Fruit fly (Drosophila melanogaster) whole organism, embryonic: ENCODE measurements around the gene fd96Ca.

Experiments
- Atf6 ChIP-seq: fragments of 200-800 bp; sonication (Bioruptor generic); IDR thresholded peaks from 2 replicates; pipeline ENCODE4 v1.3.6; 2022; ENCODE audit warnings: missing biosample characterization, missing genetic modification characterization
- BtbVII ChIP-seq: fragments of 200-800 bp; sonication (Bioruptor generic); optimal IDR thresholded peaks from 3 replicates; lab custom pipeline; 2017; ENCODE audit warnings: missing biosample characterization, mild to moderate bottlenecking, missing genetic modification characterization
- CG10321 ChIP-seq: fragments of 200-800 bp; sonication (Bioruptor generic); IDR thresholded peaks from 2 replicates; pipeline ENCODE4 v1.3.6; 2022; ENCODE audit warnings: missing biosample characterization, missing genetic modification characterization
- CG10431 ChIP-seq: fragments of 200-800 bp; sonication (Bioruptor generic); optimal IDR thresholded peaks from 3 replicates; lab custom pipeline; 2018; ENCODE audit warnings: missing biosample characterization, mild to moderate bottlenecking, missing genetic modification characterization
- CG11085 ChIP-seq: fragments of 200-800 bp; sonication (Bioruptor generic); IDR thresholded peaks from 2 replicates; pipeline ENCODE4 v1.3.6; 2022; ENCODE audit warnings: missing biosample characterization, missing genetic modification characterization
- CG11456 ChIP-seq: fragments of 200-800 bp; sonication (Bioruptor generic); IDR thresholded peaks from 3 replicates; pipeline ENCODE4 v1.3.6; 2022; ENCODE audit warnings: missing biosample characterization, missing genetic modification characterization
- CG11560 ChIP-seq: fragments of 200-800 bp; sonication (Bioruptor generic); IDR thresholded peaks from 3 replicates; pipeline ENCODE4 v1.3.6; 2022; ENCODE audit warnings: missing biosample characterization, missing genetic modification characterization
- CG13296 ChIP-seq: fragments of 200-800 bp; sonication (Bioruptor generic); optimal IDR thresholded peaks from 3 replicates; lab custom pipeline; 2018; ENCODE audit warnings: missing biosample characterization, mild to moderate bottlenecking, missing genetic modification characterization
- CG13624 ChIP-seq: fragments of 200-800 bp; sonication (Bioruptor generic); optimal IDR thresholded peaks from 2 replicates; lab custom pipeline; 2016; ENCODE audit warnings: missing biosample characterization, missing genetic modification characterization
- CG13775 ChIP-seq: fragments of 200-800 bp; sonication (Bioruptor generic); optimal IDR thresholded peaks from 3 replicates; lab custom pipeline; 2017; ENCODE audit warnings: missing biosample characterization, mild to moderate bottlenecking, missing genetic modification characterization
- CG14441 ChIP-seq: fragments of 200-800 bp; sonication (Bioruptor generic); IDR thresholded peaks from 2 replicates; pipeline ENCODE4 v1.3.6; 2022; ENCODE audit warnings: missing biosample characterization, missing genetic modification characterization
- CG15011 ChIP-seq: fragments of 200-800 bp; sonication (Bioruptor generic); optimal IDR thresholded peaks from 3 replicates; lab custom pipeline; 2018; ENCODE audit warnings: missing biosample characterization, mild to moderate bottlenecking, missing genetic modification characterization
- CG1529 ChIP-seq: fragments of 200-800 bp; sonication (Bioruptor generic); optimal IDR thresholded peaks from 3 replicates; lab custom pipeline; 2018; ENCODE audit warnings: missing biosample characterization, missing genetic modification characterization
- CG17829 ChIP-seq: fragments of 200-800 bp; optimal IDR thresholded peaks from 2 replicates; lab custom pipeline; 2019; ENCODE audit warnings: missing biosample characterization, mild to moderate bottlenecking, missing genetic modification characterization, moderate library complexity
- CG3065 ChIP-seq: fragments of 200-800 bp; sonication (Bioruptor generic); optimal IDR thresholded peaks from 2 replicates; lab custom pipeline; 2016; ENCODE audit warnings: missing biosample characterization, missing genetic modification characterization
- CG31365 ChIP-seq: fragments of 200-800 bp; sonication (Bioruptor generic); optimal IDR thresholded peaks from 2 replicates; lab custom pipeline; 2018; ENCODE audit warnings: missing biosample characterization, mild to moderate bottlenecking, missing genetic modification characterization
- CG32772 ChIP-seq: fragments of 200-800 bp; sonication (Bioruptor generic); IDR thresholded peaks from 2 replicates; pipeline ENCODE4 v1.3.6; 2022; ENCODE audit warnings: missing biosample characterization, missing genetic modification characterization
- CG3847 ChIP-seq: fragments of 200-800 bp; sonication (Bioruptor generic); IDR thresholded peaks from 2 replicates; pipeline ENCODE4 v1.3.6; 2022; ENCODE audit warnings: missing biosample characterization, missing genetic modification characterization
- CG4328 ChIP-seq: fragments of 200-800 bp; sonication (Bioruptor generic); optimal IDR thresholded peaks from 3 replicates; lab custom pipeline; 2017; ENCODE audit warnings: missing biosample characterization, missing genetic modification reagents, missing genetic modification characterization
- CG43689 ChIP-seq: fragments of 200-800 bp; sonication (Bioruptor generic); IDR thresholded peaks from 2 replicates; pipeline ENCODE4 v1.3.6; 2022; ENCODE audit warnings: missing biosample characterization, missing genetic modification characterization
- CG5180 ChIP-seq: fragments of 200-800 bp; sonication (Bioruptor generic); optimal IDR thresholded peaks from 3 replicates; lab custom pipeline; 2017; ENCODE audit warnings: missing biosample characterization, missing genetic modification characterization, mild to moderate bottlenecking, moderate library complexity, missing genetic modification reagents
- CTCF ChIP-seq: fragments of 200-800 bp; sonication (Bioruptor generic); optimal IDR thresholded peaks from 2 replicates; lab custom pipeline; 2017; ENCODE audit warnings: missing biosample characterization, mild to moderate bottlenecking, missing genetic modification characterization, moderate library complexity
- GATAe ChIP-seq: fragments of 200-800 bp; sonication (Bioruptor generic); conservative IDR thresholded peaks from 2 replicates; pipeline ENCODE4 v1.3.6; 2022; ENCODE audit warnings: missing biosample characterization, missing genetic modification characterization
- H2.0 ChIP-seq: fragments of 200-800 bp; sonication (Bioruptor generic); IDR thresholded peaks from 2 replicates; pipeline ENCODE4 v1.3.6; 2022; ENCODE audit warnings: missing biosample characterization, missing genetic modification characterization
- HLH3B ChIP-seq: fragments of 200-800 bp; sonication (Bioruptor generic); IDR thresholded peaks from 2 replicates; pipeline ENCODE4 v1.3.6; 2022; ENCODE audit warnings: missing biosample characterization, missing genetic modification characterization
- HLHmδ ChIP-seq: fragments of 200-800 bp; sonication (Bioruptor generic); optimal IDR thresholded peaks from 2 replicates; lab custom pipeline; 2018; ENCODE audit warnings: missing biosample characterization, mild to moderate bottlenecking, missing genetic modification characterization, moderate library complexity
- Nf-YA ChIP-seq: fragments of 200-800 bp; sonication (Bioruptor generic); IDR thresholded peaks from 2 replicates; pipeline ENCODE4 v1.3.6; 2022; ENCODE audit warnings: missing biosample characterization, missing genetic modification characterization
- Nf-YB ChIP-seq: fragments of 200-800 bp; sonication (Bioruptor generic); optimal IDR thresholded peaks from 3 replicates; lab custom pipeline; 2019; ENCODE audit warnings: missing biosample characterization, mild to moderate bottlenecking, missing genetic modification characterization, moderate library complexity
- Optix ChIP-seq: fragments of 200-800 bp; sonication (Bioruptor generic); IDR thresholded peaks from 3 replicates; pipeline ENCODE4 v1.3.6; 2022; ENCODE audit warnings: missing biosample characterization, missing genetic modification characterization
- Ravus ChIP-seq: fragments of 200-800 bp; sonication (Bioruptor generic); IDR thresholded peaks from 2 replicates; pipeline ENCODE4 v1.3.6; 2022; ENCODE audit warnings: missing biosample characterization, missing genetic modification characterization
- Rfx ChIP-seq: fragments of 200-800 bp; sonication (Bioruptor generic); IDR thresholded peaks from 2 replicates; pipeline ENCODE4 v1.3.6; 2022; ENCODE audit warnings: missing biosample characterization, missing genetic modification characterization
- Sry-β ChIP-seq: fragments of 200-800 bp; sonication (Bioruptor generic); optimal IDR thresholded peaks from 2 replicates; lab custom pipeline; 2018; ENCODE audit warnings: missing biosample characterization, mild to moderate bottlenecking, missing genetic modification characterization, moderate library complexity
- TFAM ChIP-seq: fragments of 200-800 bp; sonication (Bioruptor generic); optimal IDR thresholded peaks from 2 replicates; lab custom pipeline; 2017; ENCODE audit warnings: missing biosample characterization, missing genetic modification characterization, inconsistent platforms
- ab ChIP-seq: fragments of 200-800 bp; sonication (Bioruptor generic); optimal IDR thresholded peaks from 2 replicates; lab custom pipeline; 2016; ENCODE audit warnings: missing biosample characterization, missing genetic modification characterization
- al ChIP-seq: fragments of 200-800 bp; sonication (Bioruptor generic); IDR thresholded peaks from 2 replicates; pipeline ENCODE4 v1.3.6; 2022; ENCODE audit warnings: missing biosample characterization, missing genetic modification characterization
- az2 ChIP-seq: fragments of 200-800 bp; sonication (Bioruptor generic); optimal IDR thresholded peaks from 3 replicates; lab custom pipeline; 2016; ENCODE audit warnings: missing biosample characterization, missing genetic modification characterization
- bowl ChIP-seq: fragments of 200-800 bp; sonication (Bioruptor generic); IDR thresholded peaks from 2 replicates; pipeline ENCODE4 v1.3.6; 2022; ENCODE audit warnings: missing biosample characterization, missing genetic modification characterization
- chm ChIP-seq: fragments of 200-800 bp; sonication (Bioruptor generic); IDR thresholded peaks from 2 replicates; pipeline ENCODE4 v1.3.6; 2022; ENCODE audit warnings: missing biosample characterization, missing genetic modification characterization
- croc ChIP-seq: fragments of 200-800 bp; sonication (Bioruptor generic); conservative IDR thresholded peaks from 3 replicates; pipeline ENCODE4 v1.3.6; 2022; ENCODE audit warnings: missing biosample characterization, missing genetic modification characterization
- crp ChIP-seq, 2 experiments: fragments of 200-800 bp; sonication (Bioruptor generic); optimal IDR thresholded peaks; 2 replicates in 1 of 2; 3 replicates in 1 of 2; lab custom pipeline; 2017; ENCODE audit warnings: missing biosample characterization in 2 of 2, missing genetic modification characterization in 2 of 2, mild to moderate bottlenecking in 1 of 2, moderate library complexity in 1 of 2
- dmrt99B ChIP-seq: fragments of 200-800 bp; sonication (Bioruptor generic); optimal IDR thresholded peaks from 2 replicates; lab custom pipeline; 2018; ENCODE audit warnings: missing biosample characterization, mild to moderate bottlenecking, missing genetic modification characterization, moderate library complexity
- esg ChIP-seq: fragments of 200-800 bp; sonication (Bioruptor generic); conservative IDR thresholded peaks from 2 replicates; pipeline ENCODE4 v1.3.6; 2022; ENCODE audit warnings: missing biosample characterization, missing genetic modification characterization
- grau ChIP-seq: fragments of 200-800 bp; optimal IDR thresholded peaks from 3 replicates; lab custom pipeline; 2019; ENCODE audit warnings: missing biosample characterization, mild to moderate bottlenecking, missing genetic modification characterization, moderate library complexity
- hbn ChIP-seq: fragments of 200-800 bp; sonication (Bioruptor generic); IDR thresholded peaks from 2 replicates; pipeline ENCODE4 v1.3.6; 2022; ENCODE audit warnings: missing biosample characterization, missing genetic modification characterization; ENCODE audit not compliant: partially characterized antibody
- her ChIP-seq: fragments of 200-800 bp; sonication (Bioruptor generic); optimal IDR thresholded peaks from 2 replicates; lab custom pipeline; 2016; ENCODE audit warnings: missing biosample characterization, missing genetic modification characterization
- lilli ChIP-seq: fragments of 200-800 bp; sonication (Bioruptor generic); optimal IDR thresholded peaks from 3 replicates; lab custom pipeline; 2016; ENCODE audit warnings: missing biosample characterization, missing genetic modification characterization
- mld ChIP-seq: fragments of 200-800 bp; sonication (Bioruptor generic); IDR thresholded peaks from 3 replicates; pipeline ENCODE4 v1.3.6; 2022; ENCODE audit warnings: missing biosample characterization, missing genetic modification characterization; ENCODE audit not compliant: partially characterized antibody
- pzg ChIP-seq: fragments of 200-800 bp; sonication (Bioruptor generic); optimal IDR thresholded peaks from 3 replicates; lab custom pipeline; 2018; ENCODE audit warnings: missing biosample characterization, mild to moderate bottlenecking, missing genetic modification characterization, moderate library complexity
- ssp ChIP-seq: fragments of 200-800 bp; sonication (Bioruptor generic); IDR thresholded peaks from 2 replicates; pipeline ENCODE4 v1.3.6; 2022; ENCODE audit warnings: missing biosample characterization, missing genetic modification characterization
- tap ChIP-seq: fragments of 200-800 bp; optimal IDR thresholded peaks from 3 replicates; lab custom pipeline; 2019; ENCODE audit warnings: missing biosample characterization, mild to moderate bottlenecking, missing genetic modification characterization, moderate library complexity
- tna ChIP-seq: fragments of 200-800 bp; sonication (Bioruptor generic); IDR thresholded peaks from 2 replicates; pipeline ENCODE4 v1.3.6; 2022; ENCODE audit warnings: missing biosample characterization, missing genetic modification characterization; ENCODE audit not compliant: partially characterized antibody
- twi ChIP-seq: fragments of 200-800 bp; optimal IDR thresholded peaks from 2 replicates; lab custom pipeline; 2019; ENCODE audit warnings: missing biosample characterization, mild to moderate bottlenecking, missing genetic modification characterization, moderate library complexity

fd96Ca gene

DNA sequence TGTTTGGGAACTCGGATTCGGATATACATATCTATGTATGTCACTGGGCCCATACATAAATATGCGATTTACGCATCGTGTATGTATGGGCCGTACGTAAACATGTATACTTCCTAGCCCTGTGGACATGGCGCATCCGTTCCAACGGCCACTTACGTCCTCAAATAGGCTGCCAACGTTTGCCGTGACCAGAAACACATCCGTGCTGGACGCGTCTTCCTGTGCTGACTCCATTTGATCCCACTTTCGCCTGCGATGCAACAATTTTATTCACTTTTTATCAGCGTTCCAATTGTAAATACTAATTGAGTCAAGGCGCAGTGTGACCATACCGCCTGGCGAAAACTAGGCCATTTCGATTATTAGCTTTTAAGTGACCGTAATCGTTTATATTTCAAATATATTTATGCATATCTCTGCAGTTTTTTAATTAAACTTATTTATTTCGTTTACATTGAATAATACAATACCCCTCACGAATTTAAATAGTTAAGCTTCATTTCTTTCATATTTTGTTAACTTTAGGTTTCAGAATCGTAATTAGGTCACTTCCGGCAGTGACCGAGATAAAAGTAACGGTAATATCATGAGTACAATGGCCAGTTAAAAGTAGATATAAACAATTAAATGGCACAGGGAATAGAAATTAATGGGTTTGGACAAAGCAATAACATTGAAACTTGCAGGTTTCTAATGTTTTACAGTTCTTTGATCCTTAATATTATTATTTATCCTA lies 37.5 kb upstream of the fd96Ca start, which contains the start of gene 5PtaseI (continued):
- TF ChIP-seq crp (GFP tag; optimal IDR thresholded peaks at IDR 0.05; lab: Kevin White, UChicago) (no peak), Nf-YA (GFP tag; lab: Robert Waterston, UW) (no peak), H2.0 (GFP tag; lab: Robert Waterston, UW) (no peak), CG10321 (GFP tag; lab: Robert Waterston, UW) (no peak), CG1529 (no peak), tna (GFP tag; lab: Robert Waterston, UW) (no peak), CG43689 (GFP tag; lab: Robert Waterston, UW) (no peak), CG5180 (GFP tag; lab: Kevin White, UChicago) (no peak), twi (tag; lab: Kevin White, UChicago) (no peak), CG31365 (tag; lab: Kevin White, UChicago) (no peak), chm (GFP tag; lab: Robert Waterston, UW) (no peak), pzg (peak; percentile 45), her (GFP tag; lab: Kevin White, UChicago) (no peak), lilli (GFP tag; lab: Kevin White, UChicago) (no peak), CG11456 (GFP tag; lab: Robert Waterston, UW) (no peak), HLH3B (GFP tag; lab: Robert Waterston, UW) (no peak), Optix (GFP tag; lab: Robert Waterston, UW) (no peak), bowl (GFP tag; lab: Robert Waterston, UW) (no peak), Sry-β (GFP tag; lab: Kevin White, UChicago) (no peak), Rfx (GFP tag; lab: Robert Waterston, UW) (no peak), hbn (GFP tag; lab: Robert Waterston, UW) (no peak), CG11560 (tag; lab: Robert Waterston, UW) (no peak), TFAM (GFP tag; lab: Kevin White, UChicago) (no peak), croc (GFP tag; lab: Robert Waterston, UW) (no peak), ab (GFP tag; lab: Kevin White, UChicago) (no peak), CG15011 (no peak), CG14441 (GFP tag; lab: Robert Waterston, UW) (no peak), GATAe (GFP tag; lab: Robert Waterston, UW) (no peak), az2 (GFP tag; lab: Kevin White, UChicago) (no peak), CG10431 (GFP tag; lab: Kevin White, UChicago) (no peak), CG11085 (GFP tag; lab: Robert Waterston, UW) (no peak), dmrt99B (tag; lab: Kevin White, UChicago) (no peak), al (GFP tag; lab: Robert Waterston, UW) (no peak), Ravus (GFP tag; lab: Robert Waterston, UW) (no peak), esg (GFP tag; lab: Robert Waterston, UW) (no peak), Nf-YB (GFP tag; lab: Kevin White, UChicago) (no peak), CTCF (GFP tag; lab: Kevin White, UChicago) (no peak), grau (tag; lab: Kevin White, UChicago) (peak; percentile 8), HLHmδ (no peak), CG13296 (GFP tag; lab: Kevin White, UChicago) (no peak), CG3065 (no peak), BtbVII (GFP tag; lab: Kevin White, UChicago) (no peak), mld (no peak), CG17829 (tag; lab: Kevin White, UChicago) (no peak), CG3847 (GFP tag; lab: Robert Waterston, UW) (no peak), tap (tag; lab: Kevin White, UChicago) (no peak), CG4328 (no peak), CG13775 (GFP tag; lab: Kevin White, UChicago) (no peak), ssp (GFP tag; lab: Robert Waterston, UW) (no peak), Atf6 (GFP tag; lab: Robert Waterston, UW) (no peak), CG13624 (GFP tag; lab: Kevin White, UChicago) (no peak), CG32772 (no peak)
